Fruit fly (Drosophila melanogaster): Measurements from ENCODE around the gene CG17560.
A peak's percentile ranks its signal among the peaks of the same experiment; 100 is the strongest.

dm6 chr3R:16573483-16574145 is 44.1 kb upstream of the CG17560 start, which contains the start of gene CG14903:
- TF ChIP-seq toe (GFP tag; optimal IDR thresholded peaks at IDR 0.05) (peak; percentile 37), kay (GFP tag; ENCODE audit: borderline replicate concordance) (no peak), pad (GFP tag; optimal IDR thresholded peaks at IDR 0.05) (no peak), Crg-1 (GFP tag; optimal IDR thresholded peaks at IDR 0.05) (no peak), CG1620 (GFP tag; optimal IDR thresholded peaks at IDR 0.05) (peak; percentile 36), CG12768 (GFP tag; optimal IDR thresholded peaks at IDR 0.05) (peak; percentile 11)
